Fruit fly (Drosophila melanogaster) whole organism, pupa: ENCODE measurements around the gene Sik2.
A peak's percentile ranks its signal among the peaks of the same experiment; 100 is the strongest.

Experiments
- CG13204 ChIP-seq: fragments of 200-800 bp; sonication (Bioruptor generic); optimal IDR thresholded peaks from 2 replicates; lab custom pipeline; 2018; ENCODE audit warnings: missing biosample characterization, mild to moderate bottlenecking, missing genetic modification characterization, moderate library complexity
- CG17806 ChIP-seq: fragments of 200-800 bp; sonication (Bioruptor generic); optimal IDR thresholded peaks from 2 replicates; lab custom pipeline; 2018; ENCODE audit warnings: missing biosample characterization, mild to moderate bottlenecking, missing genetic modification characterization, moderate library complexity
- CG32121 ChIP-seq: fragments of 200-800 bp; sonication (Bioruptor generic); IDR thresholded peaks from 2 replicates; pipeline ENCODE4 v1.3.6; 2022; ENCODE audit warnings: missing biosample characterization, missing genetic modification characterization
- CG8159 ChIP-seq: fragments of 200-800 bp; sonication (Bioruptor generic); optimal IDR thresholded peaks from 3 replicates; lab custom pipeline; 2018; ENCODE audit warnings: missing biosample characterization, mild to moderate bottlenecking, missing genetic modification characterization, moderate library complexity
- CG8301 ChIP-seq: fragments of 200-800 bp; sonication (Bioruptor generic); optimal IDR thresholded peaks from 2 replicates; lab custom pipeline; 2018; ENCODE audit warnings: missing biosample characterization, mild to moderate bottlenecking, missing genetic modification characterization
- EcR ChIP-seq: fragments of 200-800 bp; sonication (Bioruptor generic); optimal IDR thresholded peaks from 3 replicates; lab custom pipeline; 2019; ENCODE audit warnings: missing biosample characterization, missing genetic modification characterization, mild to moderate bottlenecking, moderate library complexity, missing genetic modification reagents
- Snoo ChIP-seq: fragments of 200-800 bp; sonication (Bioruptor generic); optimal IDR thresholded peaks from 3 replicates; lab custom pipeline; 2017; ENCODE audit warnings: missing biosample characterization, mild to moderate bottlenecking, missing genetic modification characterization, inconsistent platforms
- rn ChIP-seq: fragments of 200-800 bp; sonication (Bioruptor generic); IDR thresholded peaks from 2 replicates; pipeline ENCODE4 v1.3.6; 2022; ENCODE audit warnings: missing biosample characterization, missing genetic modification characterization

- TF ChIP-seq CG17806 (tag; lab: Kevin White, UChicago) (peak; percentile 88), rn (peak; percentile 86), Snoo (peak; percentile 85), CG8301 (tag; lab: Kevin White, UChicago) (peak; percentile 88), CG13204 (GFP tag; lab: Kevin White, UChicago) (peak; percentile 64), CG8159 (tag; lab: Kevin White, UChicago) (peak; percentile 83), EcR (GFP tag; lab: Kevin White, UChicago) (peak; percentile 93), CG32121 (GFP tag; lab: Robert Waterston, UW) (peak; percentile 94)
Observed at dm6 chrX:2083678-2084162, 22.0 kb upstream of the Sik2 start.
